Worm (Caenorhabditis elegans): ENCODE data around the gene C12D12.3.

Gene C12D12.3

ce11 chrX:3488074-3488688 lies 912 bp upstream of the C12D12.3 start:
- TF ChIP-seq pha-4 (tag; optimal IDR thresholded peaks at IDR 0.05), result no peak
- peak; percentile 12 for TF ChIP-seq lin-39 (tag; optimal IDR thresholded peaks at IDR 0.05)
- TF ChIP-seq nhr-77 (tag; optimal IDR thresholded peaks at IDR 0.05), result no peak
- TF ChIP-seq fkh-10 (GFP tag; optimal IDR thresholded peaks at IDR 0.05), result no peak
- peak; percentile 24 for TF ChIP-seq egl-5 (tag; optimal IDR thresholded peaks at IDR 0.05)
- no peak for TF ChIP-seq hmg-11 (tag; optimal IDR thresholded peaks at IDR 0.05)
- no peak for TF ChIP-seq unc-39 (tag; optimal IDR thresholded peaks at IDR 0.05)

ce11 chrX:3492431-3492830 lies 3.3 kb downstream of the C12D12.3 start:
- no peak for TF ChIP-seq nhr-11 (tag; optimal IDR thresholded peaks at IDR 0.05)
- TF ChIP-seq ama-1 (optimal IDR thresholded peaks at IDR 0.05), result no peak
- no peak for TF ChIP-seq aly-2 (tag; optimal IDR thresholded peaks at IDR 0.05)
- no peak for TF ChIP-seq snpc-4 (tag; optimal IDR thresholded peaks at IDR 0.05)
- no peak for TF ChIP-seq nhr-43 (tag; optimal IDR thresholded peaks at IDR 0.05; ENCODE audit: poor library complexity, severe bottlenecking)
- no peak for TF ChIP-seq ceh-82 (tag; optimal IDR thresholded peaks at IDR 0.05)
- no peak for TF ChIP-seq unc-39 (tag; optimal IDR thresholded peaks at IDR 0.05)
- TF ChIP-seq egl-27 (tag; optimal IDR thresholded peaks at IDR 0.05), result no peak
- no peak for TF ChIP-seq nhr-23 (tag; optimal IDR thresholded peaks at IDR 0.05)
- TF ChIP-seq zag-1 (tag; optimal IDR thresholded peaks at IDR 0.05), result no peak
- TF ChIP-seq ceh-16 (tag; optimal IDR thresholded peaks at IDR 0.05), result no peak
- TF ChIP-seq lin-39 (tag; optimal IDR thresholded peaks at IDR 0.05), result no peak
- no peak for TF ChIP-seq nhr-25 (tag; optimal IDR thresholded peaks at IDR 0.05)
- no peak for TF ChIP-seq skn-1 (tag; optimal IDR thresholded peaks at IDR 0.05)
- no peak for TF ChIP-seq pqm-1 (tag; optimal IDR thresholded peaks at IDR 0.05)
- no peak for TF ChIP-seq ztf-4 (tag; optimal IDR thresholded peaks at IDR 0.05)
- TF ChIP-seq fkh-10 (GFP tag; optimal IDR thresholded peaks at IDR 0.05), result no peak

- TF ChIP-seq eor-1 (tag; optimal IDR thresholded peaks at IDR 0.05) (no peak), jun-1 (tag; optimal IDR thresholded peaks at IDR 0.05) (no peak), aly-2 (tag; optimal IDR thresholded peaks at IDR 0.05) (no peak), egl-5 (tag; optimal IDR thresholded peaks at IDR 0.05) (peak; percentile 38), elt-2 (tag; optimal IDR thresholded peaks at IDR 0.05) (no peak), unc-62 (GFP tag; optimal IDR thresholded peaks at IDR 0.05) (peak; percentile 1)
Measured at ce11 chrX:3494634-3495033, 5.5 kb downstream of the C12D12.3 start.

ce11 chrX:3495776-3496175 lies 6.7 kb downstream of the C12D12.3 start, which contains the start of gene glt-1:
Gene glt-1 (plus strand): TSS chrX:3496026.
- TF ChIP-seq nhr-23 (tag; optimal IDR thresholded peaks at IDR 0.05) (peak; percentile 39), fos-1 (tag; optimal IDR thresholded peaks at IDR 0.05) (no peak)

- TF ChIP-seq elt-2 (tag; optimal IDR thresholded peaks at IDR 0.05) (peak; percentile 24), pqm-1 (tag; optimal IDR thresholded peaks at IDR 0.05) (peak; percentile 16), nfya-1 (tag; optimal IDR thresholded peaks at IDR 0.05; ENCODE audit: insufficient read depth) (no peak)
Measured at ce11 chrX:3498953-3499352, 9.9 kb downstream of the C12D12.3 start, which contains the start of gene C12D12.1. Gene C12D12.1 (plus strand): TSS chrX:3499253.

ce11 chrX:3499867-3500266 lies 10.8 kb downstream of the C12D12.3 start:
- no peak for TF ChIP-seq ceh-16 (tag; optimal IDR thresholded peaks at IDR 0.05)
- TF ChIP-seq ztf-4 (tag; optimal IDR thresholded peaks at IDR 0.05), result no peak
- no peak for TF ChIP-seq elt-1 (tag; optimal IDR thresholded peaks at IDR 0.05)
- no peak for TF ChIP-seq aly-2 (tag; optimal IDR thresholded peaks at IDR 0.05)
- no peak for TF ChIP-seq unc-39 (tag; optimal IDR thresholded peaks at IDR 0.05)
- TF ChIP-seq unc-62 (GFP tag; optimal IDR thresholded peaks at IDR 0.05), result no peak
- TF ChIP-seq nhr-23 (tag; optimal IDR thresholded peaks at IDR 0.05), result no peak
- TF ChIP-seq jun-1 (tag; optimal IDR thresholded peaks at IDR 0.05), result peak; percentile 14
- TF ChIP-seq elt-2 (tag; optimal IDR thresholded peaks at IDR 0.05), result peak; percentile 72
- no peak for TF ChIP-seq nhr-25 (tag; optimal IDR thresholded peaks at IDR 0.05)
- TF ChIP-seq pqm-1 (tag; optimal IDR thresholded peaks at IDR 0.05), result peak; percentile 59
- no peak for TF ChIP-seq sea-2 (GFP tag; optimal IDR thresholded peaks at IDR 0.05)
- no peak for TF ChIP-seq ama-1 (optimal IDR thresholded peaks at IDR 0.05)
- TF ChIP-seq lin-39 (tag; optimal IDR thresholded peaks at IDR 0.05), result no peak
- TF ChIP-seq fos-1 (tag; optimal IDR thresholded peaks at IDR 0.05), result no peak
- TF ChIP-seq daf-12 (tag; optimal IDR thresholded peaks at IDR 0.05), result no peak
- TF ChIP-seq nhr-77 (tag; optimal IDR thresholded peaks at IDR 0.05), result no peak
- no peak for TF ChIP-seq nhr-76 (tag; optimal IDR thresholded peaks at IDR 0.05)
- TF ChIP-seq ZK546.5 (tag; optimal IDR thresholded peaks at IDR 0.05), result no peak
- no peak for TF ChIP-seq nhr-43 (tag; optimal IDR thresholded peaks at IDR 0.05; ENCODE audit: poor library complexity, severe bottlenecking)
- TF ChIP-seq lsy-12 (tag; optimal IDR thresholded peaks at IDR 0.05), result no peak

Data from whole organism, L3 larva.